Worm (Caenorhabditis elegans) whole organism, L4 larva: ENCODE results near the gene F41G3.19.

Experiments
- F10B5.3 ChIP-seq: sonication (generic microtip); optimal IDR thresholded peaks from 2 replicates; lab custom pipeline; 2016; ENCODE audit warnings: mild to moderate bottlenecking, missing genetic modification characterization, missing compliant biosample characterization
- F49E8.2 ChIP-seq: sonication (generic microtip); optimal IDR thresholded peaks from 2 replicates; lab custom pipeline; 2016; ENCODE audit warnings: missing compliant biosample characterization, mild to moderate bottlenecking, missing genetic modification characterization, borderline replicate concordance
- T20F7.1 ChIP-seq: fragments of 200-800 bp; sonication (Bioruptor generic); optimal IDR thresholded peaks from 2 replicates; lab custom pipeline; 2018; ENCODE audit warnings: mild to moderate bottlenecking, missing genetic modification characterization, missing compliant biosample characterization
- T26A8.4 ChIP-seq: fragments of 200-800 bp; sonication (Bioruptor generic); IDR thresholded peaks from 2 replicates; pipeline ENCODE4 v1.3.6; 2022; ENCODE audit warnings: missing genetic modification characterization, missing compliant biosample characterization
- arid-1 ChIP-seq: fragments of 200-800 bp; sonication (Bioruptor generic); conservative IDR thresholded peaks from 2 replicates; pipeline ENCODE4 v1.3.6; 2022; ENCODE audit warnings: missing genetic modification reagents, missing genetic modification characterization, missing compliant biosample characterization
- ceh-20 ChIP-seq: fragments of 200-800 bp; sonication (Bioruptor generic); IDR thresholded peaks from 2 replicates; pipeline ENCODE4 v1.3.6; 2022; ENCODE audit warnings: missing genetic modification reagents, missing genetic modification characterization, missing compliant biosample characterization
- ceh-28 ChIP-seq: fragments of 150-350 bp; optimal IDR thresholded peaks from 2 replicates; lab custom pipeline; 2014; ENCODE audit warnings: missing biosample characterization, missing genetic modification reagents, missing genetic modification characterization
- ceh-32 ChIP-seq: sonication (generic microtip); optimal IDR thresholded peaks from 2 replicates; lab custom pipeline; 2016; ENCODE audit warnings: mild to moderate bottlenecking, missing genetic modification characterization, missing compliant biosample characterization; ENCODE audit not compliant: poor library complexity
- ceh-62 ChIP-seq: sonication (generic microtip); optimal IDR thresholded peaks from 2 replicates; lab custom pipeline; 2017; ENCODE audit warnings: missing biosample characterization, missing genetic modification characterization
- cey-2 ChIP-seq: sonication (generic microtip); optimal IDR thresholded peaks from 3 replicates; lab custom pipeline; 2017; ENCODE audit warnings: missing genetic modification characterization, mild to moderate bottlenecking, missing compliant biosample characterization, antibody characterized with exemption, borderline replicate concordance; ENCODE audit not compliant: insufficient read depth
- ctbp-1 ChIP-seq: fragments of 200-800 bp; sonication (Bioruptor generic); IDR thresholded peaks from 2 replicates; pipeline ENCODE4 v1.3.6; 2022; ENCODE audit warnings: missing genetic modification reagents, missing genetic modification characterization, missing compliant biosample characterization
- daf-16 ChIP-seq, 3 experiments: sonication (generic microtip); optimal IDR thresholded peaks; 2 replicates each; lab custom pipeline; 2016 to 2017; ENCODE audit warnings: missing genetic modification characterization in 3 of 3, missing genetic modification reagents in 3 of 3, mild to moderate bottlenecking in 2 of 3, missing compliant biosample characterization in 2 of 3, missing biosample characterization in 1 of 3, moderate library complexity in 1 of 3
- dmd-6 ChIP-seq: fragments of 200-800 bp; sonication (Bioruptor generic); IDR thresholded peaks from 2 replicates; pipeline ENCODE4 v1.3.6; 2022; ENCODE audit warnings: missing genetic modification reagents, missing genetic modification characterization, missing compliant biosample characterization
- dpl-1 ChIP-seq: fragments of 150-350 bp; optimal IDR thresholded peaks from 2 replicates; lab custom pipeline; 2014; ENCODE audit warnings: missing biosample characterization, missing genetic modification reagents, missing genetic modification characterization
- fkh-10 ChIP-seq: fragments of 150-350 bp; optimal IDR thresholded peaks from 2 replicates; lab custom pipeline; 2014; ENCODE audit warnings: missing biosample characterization, missing genetic modification reagents, missing genetic modification characterization
- hlh-11 ChIP-seq: fragments of 200-800 bp; sonication (Bioruptor generic); optimal IDR thresholded peaks from 2 replicates; lab custom pipeline; 2018; ENCODE audit warnings: mild to moderate bottlenecking, missing genetic modification characterization, missing compliant biosample characterization
- hmg-1.1 ChIP-seq: fragments of 200-800 bp; sonication (Bioruptor generic); IDR thresholded peaks from 2 replicates; pipeline ENCODE4 v1.3.6; 2022; ENCODE audit warnings: missing genetic modification reagents, missing genetic modification characterization, missing compliant biosample characterization
- jun-1 ChIP-seq: fragments of 150-350 bp; optimal IDR thresholded peaks from 2 replicates; lab custom pipeline; 2014; ENCODE audit warnings: missing biosample characterization, missing genetic modification reagents, missing genetic modification characterization
- lim-7 ChIP-seq: fragments of 200-800 bp; sonication (Bioruptor generic); IDR thresholded peaks from 2 replicates; pipeline ENCODE4 v1.3.6; 2022; ENCODE audit warnings: missing genetic modification characterization, missing compliant biosample characterization
- lin-1 ChIP-seq: fragments of 200-800 bp; sonication (Bioruptor generic); IDR thresholded peaks from 2 replicates; pipeline ENCODE4 v1.3.6; 2022; ENCODE audit warnings: missing genetic modification reagents, missing genetic modification characterization, missing compliant biosample characterization
- lin-13 ChIP-seq: fragments of 150-350 bp; optimal IDR thresholded peaks from 2 replicates; lab custom pipeline; 2014; ENCODE audit warnings: missing biosample characterization, missing genetic modification reagents, missing genetic modification characterization
- madf-5 ChIP-seq, 2 experiments: fragments of 200-800 bp; sonication (Bioruptor generic); IDR thresholded peaks; 2 replicates each; pipeline ENCODE4 v1.3.6; 2022; ENCODE audit warnings: missing compliant biosample characterization in 2 of 2, missing genetic modification characterization in 2 of 2
- madf-9 ChIP-seq: fragments of 200-800 bp; sonication (Bioruptor generic); conservative IDR thresholded peaks from 2 replicates; pipeline ENCODE4 v1.3.6; 2022; ENCODE audit warnings: missing genetic modification reagents, missing genetic modification characterization, missing compliant biosample characterization
- mdl-1 ChIP-seq, 2 experiments: fragments of 150-350 bp in 1 of 2; sonication (generic microtip) in 1 of 2; optimal IDR thresholded peaks; 2 replicates each; lab custom pipeline; 2014 to 2017; ENCODE audit warnings: missing biosample characterization in 2 of 2, missing genetic modification characterization in 2 of 2
- mep-1 ChIP-seq: fragments of 150-350 bp; sonication (generic microtip); optimal IDR thresholded peaks from 3 replicates; lab custom pipeline; 2014; ENCODE audit warnings: missing biosample characterization, missing genetic modification characterization
- nhr-28 ChIP-seq: fragments of 150-350 bp; optimal IDR thresholded peaks from 2 replicates; lab custom pipeline; 2014; ENCODE audit warnings: missing biosample characterization, missing genetic modification characterization
- nhr-48 ChIP-seq: sonication (generic microtip); optimal IDR thresholded peaks from 2 replicates; lab custom pipeline; 2016; ENCODE audit warnings: mild to moderate bottlenecking, missing genetic modification characterization, missing compliant biosample characterization
- nhr-6 ChIP-seq: fragments of 150-350 bp; optimal IDR thresholded peaks from 2 replicates; lab custom pipeline; 2014; ENCODE audit warnings: missing biosample characterization, missing genetic modification characterization
- nhr-77 ChIP-seq: fragments of 150-350 bp; optimal IDR thresholded peaks from 2 replicates; lab custom pipeline; 2014; ENCODE audit warnings: missing biosample characterization, missing genetic modification characterization
- pqm-1 ChIP-seq: sonication (generic microtip); optimal IDR thresholded peaks from 2 replicates; lab custom pipeline; 2017; ENCODE audit warnings: missing biosample characterization, missing genetic modification characterization
- rbr-2 ChIP-seq: sonication (generic microtip); optimal IDR thresholded peaks from 2 replicates; lab custom pipeline; 2016; ENCODE audit warnings: missing genotype, missing genetic modification characterization, missing compliant biosample characterization
- snpc-1.2 ChIP-seq: fragments of 200-800 bp; sonication (Bioruptor generic); IDR thresholded peaks from 2 replicates; pipeline ENCODE4 v1.3.6; 2022; ENCODE audit warnings: missing genetic modification reagents, missing genetic modification characterization, missing compliant biosample characterization
- unc-130 ChIP-seq: sonication (generic microtip); optimal IDR thresholded peaks from 2 replicates; lab custom pipeline; 2016; ENCODE audit warnings: missing genetic modification reagents, missing genetic modification characterization, missing compliant biosample characterization
- unc-62 ChIP-seq, 3 experiments: fragments of 150-350 bp in 1 of 3; sonication (generic microtip); optimal IDR thresholded peaks in 2 of 3; peaks in 1 of 3; 1 replicate in 1 of 3; 2 replicates in 2 of 3; lab custom pipeline; 2014 to 2017; ENCODE audit warnings: missing biosample characterization in 3 of 3, missing genetic modification characterization in 3 of 3, missing genetic modification reagents in 3 of 3, missing genotype in 1 of 3
- zag-1 ChIP-seq: fragments of 150-350 bp; optimal IDR thresholded peaks from 2 replicates; lab custom pipeline; 2014; ENCODE audit warnings: missing biosample characterization, missing genetic modification characterization
- zfp-2 ChIP-seq: sonication (generic microtip); optimal IDR thresholded peaks from 2 replicates; lab custom pipeline; 2016; ENCODE audit warnings: mild to moderate bottlenecking, missing genetic modification characterization, missing compliant biosample characterization
- zip-2 ChIP-seq: fragments of 150-350 bp; optimal IDR thresholded peaks from 2 replicates; lab custom pipeline; 2014; ENCODE audit warnings: missing biosample characterization, missing genetic modification characterization

Gene F41G3.19

DNA sequence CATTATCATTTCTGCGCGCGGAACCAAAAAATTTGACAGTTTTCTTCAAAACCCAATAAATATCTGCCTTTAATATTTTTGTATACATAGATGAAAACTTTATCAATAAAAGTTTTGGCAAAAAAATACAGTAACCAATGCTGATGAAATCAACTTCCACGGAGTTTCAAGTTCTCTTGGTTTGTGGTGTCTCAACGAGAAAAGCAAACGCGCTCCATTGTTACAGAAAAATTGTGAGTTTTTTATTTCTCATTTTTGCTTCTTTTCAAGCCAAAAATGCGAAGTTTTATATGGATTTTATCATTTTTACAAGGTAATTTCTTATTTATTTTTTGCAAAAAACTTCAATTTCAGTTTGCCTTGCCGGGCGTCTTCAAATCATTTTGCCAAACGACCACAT lies 17.3 kb downstream of the F41G3.19 start, which contains the start of gene T14B4.3 (continued):
- TF ChIP-seq nhr-6 (tag; lab: Kevin White, UChicago) (peak; percentile 75), lin-13 (GFP tag; lab: Kevin White, UChicago) (peak; percentile 14), madf-5 (GFP tag; IDR thresholded peaks at IDR 0.05; lab: Robert Waterston, UW) (no peak), ceh-32 (tag; lab: Kevin White, UChicago) (no peak), zfp-2 (tag; lab: Kevin White, UChicago) (no peak), nhr-77 (tag; lab: Kevin White, UChicago) (peak; percentile 77), mep-1 (peak; percentile 73), nhr-48 (tag; lab: Kevin White, UChicago) (no peak), dpl-1 (GFP tag; lab: Kevin White, UChicago) (peak; percentile 61), F10B5.3 (tag; lab: Kevin White, UChicago) (no peak), snpc-1.2 (GFP tag; lab: Robert Waterston, UW) (no peak), mdl-1 (tag; optimal IDR thresholded peaks at IDR 0.05; lab: Kevin White, UChicago) (no peak), lim-7 (no peak), nhr-28 (tag; lab: Kevin White, UChicago) (peak; percentile 59), cey-2 (tag; lab: Kevin White, UChicago) (no peak), T26A8.4 (GFP tag; lab: Robert Waterston, UW) (no peak), ceh-62 (tag; lab: Kevin White, UChicago) (no peak), F49E8.2 (tag; lab: Kevin White, UChicago) (no peak), rbr-2 (peak; percentile 51), zag-1 (no peak)

DNA sequence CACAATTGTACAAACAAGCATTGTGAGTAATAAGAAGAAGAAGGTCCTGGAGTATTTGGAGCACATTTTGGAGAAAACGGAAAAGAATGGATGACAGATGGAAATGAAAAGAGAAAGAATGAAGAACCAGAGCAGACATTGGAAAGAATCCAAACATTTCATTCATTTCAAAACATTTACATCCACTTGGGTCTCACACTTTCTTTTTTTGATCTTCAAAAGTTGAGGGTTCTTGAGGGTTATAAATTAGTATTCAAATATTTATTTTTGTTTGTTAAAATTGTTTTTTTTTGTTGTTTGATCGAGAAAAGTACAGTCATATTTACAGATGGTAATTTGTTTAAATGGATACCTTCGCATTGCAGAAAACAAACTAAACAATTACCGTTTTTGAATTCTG lies 18.2 kb downstream of the F41G3.19 start, which contains the start of gene T14B4.9:
TSS of gene T14B4.9 (minus strand) at position 101 of the 400 bp plus-strand sequence.
- no peak for TF ChIP-seq dmd-6
- TF ChIP-seq ctbp-1 (GFP tag; lab: Robert Waterston, UW): no peak
- no peak for TF ChIP-seq F49E8.2 (tag; lab: Kevin White, UChicago)
- no peak for TF ChIP-seq pqm-1 (tag; lab: Kevin White, UChicago)
- no peak for TF ChIP-seq arid-1 (GFP tag; lab: Robert Waterston, UW)
- TF ChIP-seq jun-1 (tag; lab: Kevin White, UChicago): no peak
- TF ChIP-seq T20F7.1: no peak
- TF ChIP-seq rbr-2: no peak
- TF ChIP-seq ceh-28 (tag; lab: Kevin White, UChicago): no peak
- TF ChIP-seq mdl-1 (tag; optimal IDR thresholded peaks at IDR 0.05; lab: Kevin White, UChicago): no peak
- no peak for TF ChIP-seq lin-13 (GFP tag; lab: Kevin White, UChicago)
- TF ChIP-seq ceh-20: no peak
- TF ChIP-seq madf-9 (GFP tag; lab: Robert Waterston, UW): no peak
- TF ChIP-seq T26A8.4 (GFP tag; lab: Robert Waterston, UW): no peak
- no peak for TF ChIP-seq daf-16 (GFP tag; optimal IDR thresholded peaks at IDR 0.05; lab: Kevin White, UChicago)
- TF ChIP-seq daf-16 (tag; optimal IDR thresholded peaks at IDR 0.05; lab: Kevin White, UChicago): no peak
- TF ChIP-seq unc-130: no peak

DNA sequence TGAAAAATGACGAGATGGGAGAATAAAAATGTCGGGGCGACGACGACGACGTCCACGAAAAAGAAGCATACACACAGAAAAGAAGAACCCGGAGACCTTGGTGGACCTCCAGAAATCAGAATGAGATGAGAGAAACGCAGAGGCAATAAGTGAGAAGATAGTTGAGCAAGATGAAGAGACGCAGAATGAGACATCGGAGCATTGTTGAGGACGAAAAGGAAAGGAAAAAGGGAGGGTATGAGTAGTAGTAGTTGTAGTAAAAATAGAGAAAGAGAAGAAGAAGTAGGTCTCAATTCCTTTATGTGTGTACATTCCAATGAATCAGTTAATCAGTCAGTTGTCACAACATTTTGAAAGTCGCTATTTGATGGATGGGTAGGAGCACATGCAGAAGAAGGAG lies 22.6 kb downstream of the F41G3.19 start, which contains the start of gene T14B4.8:
TSS of gene T14B4.8 (minus strand) at position 60 of the 400 bp plus-strand sequence.
- TF ChIP-seq hmg-1.1 (GFP tag; lab: Robert Waterston, UW) (peak; percentile 38; the same call in 1 of the 2 replicates), arid-1 (GFP tag; lab: Robert Waterston, UW) (no peak), hlh-11 (tag; lab: Kevin White, UChicago) (no peak), zip-2 (no peak), lin-1 (GFP tag; lab: Robert Waterston, UW) (no peak), unc-62 (GFP tag; optimal IDR thresholded peaks at IDR 0.05 in 1 of 2; lab: Kevin White, UChicago) (peak in 1 of 2 experiments; percentile 94), unc-62 (tag; optimal IDR thresholded peaks at IDR 0.05; lab: Kevin White, UChicago) (no peak), fkh-10 (peak; percentile 22)
